Worm (Caenorhabditis elegans) whole organism, mixed stage, embryonic: Measurements from ENCODE around the gene F41G4.8.

ENCODE experiments used
- ceh-43 ChIP-seq: fragments of 200-800 bp; sonication (Bioruptor generic); optimal IDR thresholded peaks from 2 replicates; lab custom pipeline; 2018; ENCODE audit warnings: mild to moderate bottlenecking, missing genetic modification characterization, moderate library complexity, missing compliant biosample characterization
- ces-1 ChIP-seq: fragments of 150-350 bp; optimal IDR thresholded peaks from 2 replicates; lab custom pipeline; 2014; ENCODE audit warnings: missing biosample characterization, missing genetic modification reagents, missing genetic modification characterization
- cnd-1 ChIP-seq: fragments of 200-800 bp; sonication (Bioruptor generic); optimal IDR thresholded peaks from 2 replicates; lab custom pipeline; 2018; ENCODE audit warnings: mild to moderate bottlenecking, missing genetic modification characterization, missing compliant biosample characterization
- lin-13 ChIP-seq: fragments of 150-350 bp; optimal IDR thresholded peaks from 2 replicates; lab custom pipeline; 2014; ENCODE audit warnings: missing biosample characterization, missing genetic modification characterization
- lsy-2 ChIP-seq: fragments of 150-350 bp; optimal IDR thresholded peaks from 2 replicates; lab custom pipeline; 2014; ENCODE audit warnings: missing biosample characterization, missing genetic modification characterization
- mab-5 ChIP-seq: fragments of 150-350 bp; optimal IDR thresholded peaks from 2 replicates; lab custom pipeline; 2014; ENCODE audit warnings: missing biosample characterization, missing genetic modification characterization
- nhr-237 ChIP-seq: fragments of 150-350 bp; optimal IDR thresholded peaks from 2 replicates; lab custom pipeline; 2014; ENCODE audit warnings: missing biosample characterization, missing genetic modification characterization
- snpc-4 ChIP-seq: fragments of 150-350 bp; optimal IDR thresholded peaks from 2 replicates; lab custom pipeline; 2014; ENCODE audit warnings: missing biosample characterization, missing genetic modification characterization
- tbx-8 ChIP-seq: fragments of 200-800 bp; sonication (Bioruptor generic); optimal IDR thresholded peaks from 2 replicates; lab custom pipeline; 2018; ENCODE audit warnings: mild to moderate bottlenecking, missing genetic modification characterization, moderate library complexity, missing compliant biosample characterization
- unc-62 ChIP-seq: fragments of 150-350 bp; optimal IDR thresholded peaks from 2 replicates; lab custom pipeline; 2014; ENCODE audit warnings: missing biosample characterization, missing genetic modification reagents, missing genetic modification characterization

DNA sequence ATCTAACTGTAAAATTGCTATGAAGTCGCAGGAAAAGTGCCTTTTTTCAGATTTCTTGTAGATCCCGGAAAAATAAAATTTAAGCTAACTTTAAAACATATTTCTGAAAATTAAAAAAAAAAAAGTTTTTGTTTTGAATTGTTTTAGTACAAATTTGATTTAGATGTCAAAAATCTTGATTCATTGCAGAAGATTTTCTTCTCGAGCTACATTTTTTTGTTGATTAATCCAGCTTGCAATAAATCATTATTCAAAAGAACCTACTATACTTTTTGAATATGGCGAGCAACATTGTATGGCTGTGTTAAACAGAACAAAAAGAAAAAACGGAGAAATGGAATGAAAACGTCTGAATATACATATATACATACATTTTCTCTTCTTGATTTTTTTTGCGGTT is 20.9 kb upstream of the F41G4.8 start:
- TF ChIP-seq nhr-237 (tag; lab: Kevin White, UChicago) (no peak), snpc-4 (tag; lab: Kevin White, UChicago) (no peak), lsy-2 (no peak), ces-1 (no peak), unc-62 (GFP tag; lab: Kevin White, UChicago) (no peak), cnd-1 (no peak), lin-13 (no peak), ceh-43 (GFP tag; lab: Kevin White, UChicago) (no peak), tbx-8 (GFP tag; lab: Kevin White, UChicago) (no peak), mab-5 (no peak)
